Worm (Caenorhabditis elegans) whole organism, early embryonic: ENCODE results near the gene C08G5.7.

ENCODE experiments used
- B0310.2 ChIP-seq: sonication (generic microtip); optimal IDR thresholded peaks from 2 replicates; lab custom pipeline; 2016; ENCODE audit warnings: mild to moderate bottlenecking, missing genetic modification characterization, missing compliant biosample characterization
- F13C5.2 ChIP-seq: sonication (generic microtip); optimal IDR thresholded peaks from 2 replicates; lab custom pipeline; 2017; ENCODE audit warnings: mild to moderate bottlenecking, missing genetic modification characterization, inconsistent platforms, missing compliant biosample characterization
- aly-1 ChIP-seq: sonication (generic microtip); optimal IDR thresholded peaks from 2 replicates; lab custom pipeline; 2016; ENCODE audit warnings: missing genetic modification characterization, missing compliant biosample characterization
- ama-1 ChIP-seq: fragments of 150-350 bp; optimal IDR thresholded peaks from 2 replicates; lab custom pipeline; 2014
- ceh-13 ChIP-seq: fragments of 200-800 bp; sonication (Bioruptor generic); optimal IDR thresholded peaks from 2 replicates; lab custom pipeline; 2018; ENCODE audit warnings: mild to moderate bottlenecking, missing genetic modification characterization, missing compliant biosample characterization
- ceh-36 ChIP-seq: sonication (generic microtip); optimal IDR thresholded peaks from 2 replicates; lab custom pipeline; 2016; ENCODE audit warnings: missing genetic modification characterization, inconsistent platforms, missing compliant biosample characterization
- ets-7 ChIP-seq: sonication (generic microtip); optimal IDR thresholded peaks from 2 replicates; lab custom pipeline; 2016; ENCODE audit warnings: missing genotype, missing genetic modification characterization, missing compliant biosample characterization
- flt-1 ChIP-seq: fragments of 200-800 bp; sonication (Bioruptor generic); IDR thresholded peaks from 2 replicates; pipeline ENCODE4 v1.3.6; 2022; ENCODE audit warnings: missing genetic modification characterization, missing compliant biosample characterization
- hmbx-1 ChIP-seq: sonication (generic microtip); optimal IDR thresholded peaks from 2 replicates; lab custom pipeline; 2016; ENCODE audit warnings: mild to moderate bottlenecking, missing genetic modification characterization, missing compliant biosample characterization
- hmg-4 ChIP-seq: fragments of 200-800 bp; sonication (Bioruptor generic); optimal IDR thresholded peaks from 2 replicates; lab custom pipeline; 2018; ENCODE audit warnings: mild to moderate bottlenecking, missing genetic modification characterization, missing compliant biosample characterization
- hnd-1 ChIP-seq: sonication (generic microtip); optimal IDR thresholded peaks from 2 replicates; lab custom pipeline; 2016; ENCODE audit warnings: missing genetic modification characterization, missing compliant biosample characterization
- pes-1 ChIP-seq: fragments of 200-800 bp; sonication (Bioruptor generic); IDR thresholded peaks from 2 replicates; pipeline ENCODE4 v1.3.6; 2022; ENCODE audit warnings: missing genetic modification reagents, missing genetic modification characterization, missing compliant biosample characterization
- scrt-1 ChIP-seq: fragments of 200-800 bp; sonication (Bioruptor generic); IDR thresholded peaks from 2 replicates; pipeline ENCODE4 v1.3.6; 2022; ENCODE audit warnings: missing genetic modification characterization, missing compliant biosample characterization
- sea-1 ChIP-seq: fragments of 200-800 bp; sonication (Bioruptor generic); conservative IDR thresholded peaks from 2 replicates; pipeline ENCODE4 v1.3.6; 2022; ENCODE audit warnings: missing genetic modification characterization, missing compliant biosample characterization
- tbx-11 ChIP-seq: fragments of 200-800 bp; sonication (Bioruptor generic); IDR thresholded peaks from 2 replicates; pipeline ENCODE4 v1.3.6; 2022; ENCODE audit warnings: missing genetic modification characterization, missing compliant biosample characterization
- tbx-37 ChIP-seq: fragments of 200-800 bp; sonication (Bioruptor generic); conservative IDR thresholded peaks from 2 replicates; pipeline ENCODE4 v1.3.6; 2022; ENCODE audit warnings: missing genetic modification reagents, missing genetic modification characterization, missing compliant biosample characterization
- tra-4 ChIP-seq: sonication (generic microtip); optimal IDR thresholded peaks from 2 replicates; lab custom pipeline; 2017; ENCODE audit warnings: missing genetic modification characterization, missing compliant biosample characterization

Gene C08G5.7

DNA sequence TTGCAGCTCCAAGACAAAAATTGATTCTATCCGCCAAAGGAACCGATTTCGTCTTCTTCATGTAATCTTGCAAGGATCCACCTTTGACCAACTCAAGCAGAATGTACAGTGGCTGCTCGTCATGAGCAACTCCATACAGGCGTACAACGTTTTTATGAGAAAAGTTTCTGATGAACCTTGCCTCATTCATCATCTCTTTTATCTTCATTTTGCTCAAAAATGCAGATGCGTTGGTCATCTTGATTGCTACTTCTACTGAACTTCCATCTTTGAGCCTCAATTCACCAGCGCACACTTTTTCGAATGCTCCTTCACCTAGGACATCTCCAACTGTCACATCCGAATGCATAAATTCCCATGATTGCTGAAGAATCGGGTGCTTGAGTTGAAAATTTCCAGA lies 31.8 kb upstream of the C08G5.7 start:
- TF ChIP-seq ceh-13 (GFP tag; lab: Kevin White, UChicago) (no peak), sea-1 (GFP tag; lab: Robert Waterston, UW) (no peak), ets-7 (tag; lab: Kevin White, UChicago) (no peak), hmbx-1 (tag; lab: Kevin White, UChicago) (no peak), pes-1 (no peak), tra-4 (tag; lab: Kevin White, UChicago) (no peak), ama-1 (lab: Kevin White, UChicago) (no peak), scrt-1 (no peak), B0310.2 (tag; lab: Kevin White, UChicago) (no peak)

DNA sequence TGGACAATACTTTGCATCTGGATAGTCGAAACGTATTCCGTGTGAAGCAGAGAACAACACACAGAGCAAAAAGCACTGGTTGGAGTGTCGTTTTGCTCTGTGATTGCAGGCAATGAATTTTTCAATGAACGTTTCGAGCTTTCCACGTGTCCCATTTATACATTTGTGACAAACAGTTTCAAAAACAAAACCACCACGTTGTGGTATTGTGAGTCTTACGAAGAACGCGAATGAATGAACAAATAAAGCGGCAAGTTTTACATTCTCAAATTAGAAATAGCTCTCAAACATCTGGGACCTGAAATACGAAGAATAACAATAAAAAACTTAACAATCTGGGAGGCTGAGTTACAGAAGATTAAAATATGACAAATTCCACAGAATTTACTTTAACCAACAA lies 26.7 kb upstream of the C08G5.7 start, which contains the start of gene F46F5.1:
F46F5.1 (minus strand) TSS at position 101 of the 400 bp plus-strand sequence.
- TF ChIP-seq tbx-11 (GFP tag; lab: Robert Waterston, UW) (no peak), F13C5.2 (tag; lab: Kevin White, UChicago) (no peak), tra-4 (tag; lab: Kevin White, UChicago) (no peak)

DNA sequence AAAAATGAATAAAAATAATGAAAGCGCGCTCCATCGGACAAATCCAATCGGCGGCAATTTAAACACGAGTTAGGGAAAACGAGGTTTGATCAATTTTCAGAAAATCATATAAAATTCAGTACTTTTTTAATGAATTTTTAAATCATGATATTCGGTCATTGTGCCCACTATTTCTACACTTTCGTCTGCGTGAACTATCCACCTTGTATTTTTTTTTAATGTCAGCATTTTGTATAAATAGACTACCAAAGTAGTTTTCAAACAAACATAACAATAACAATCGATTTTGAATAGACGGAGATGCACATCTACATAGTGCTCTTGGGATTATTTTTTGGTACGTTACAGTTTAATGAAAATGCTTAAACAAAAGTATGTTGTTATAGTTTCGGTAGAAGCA lies 23.0 kb upstream of the C08G5.7 start, which contains the start of gene F46F5.15:
F46F5.15 (plus strand) TSS at position 301 of the 400 bp plus-strand sequence.
- TF ChIP-seq flt-1 = no peak
- no peak for TF ChIP-seq aly-1 (tag; lab: Kevin White, UChicago)
- TF ChIP-seq pes-1 = no peak
- no peak for TF ChIP-seq hmg-4 (GFP tag; lab: Kevin White, UChicago)
- no peak for TF ChIP-seq B0310.2 (tag; lab: Kevin White, UChicago)
- TF ChIP-seq hmbx-1 (tag; lab: Kevin White, UChicago) = no peak
- TF ChIP-seq ets-7 (tag; lab: Kevin White, UChicago) = no peak
- no peak for TF ChIP-seq scrt-1
- no peak for TF ChIP-seq ceh-36
- no peak for TF ChIP-seq F13C5.2 (tag; lab: Kevin White, UChicago)
- TF ChIP-seq ceh-13 (GFP tag; lab: Kevin White, UChicago) = no peak
- TF ChIP-seq tra-4 (tag; lab: Kevin White, UChicago) = no peak
- TF ChIP-seq tbx-11 (GFP tag; lab: Robert Waterston, UW) = no peak
- TF ChIP-seq ama-1 (lab: Kevin White, UChicago) = no peak
- no peak for TF ChIP-seq hnd-1 (tag; lab: Kevin White, UChicago)
- no peak for TF ChIP-seq tbx-37 (GFP tag; lab: Robert Waterston, UW)
- TF ChIP-seq sea-1 (GFP tag; lab: Robert Waterston, UW) = no peak

ce11 chrII:786938-787337 lies 21.8 kb upstream of the C08G5.7 start, which contains the start of gene F46F5.16:
Gene F46F5.16, plus strand, starts transcription at chrII:787238.
- TF ChIP-seq tbx-11 (GFP tag; lab: Robert Waterston, UW) (no peak), sea-1 (GFP tag; lab: Robert Waterston, UW) (no peak), ceh-36 (no peak)

ce11 chrII:783532-783931 lies 18.4 kb upstream of the C08G5.7 start, which contains the start of gene Y39F10A.6:
Gene Y39F10A.6, minus strand, starts transcription at chrII:783632.
- no peak for TF ChIP-seq sea-1 (GFP tag; lab: Robert Waterston, UW)
- TF ChIP-seq hnd-1 (tag; lab: Kevin White, UChicago) = no peak

DNA sequence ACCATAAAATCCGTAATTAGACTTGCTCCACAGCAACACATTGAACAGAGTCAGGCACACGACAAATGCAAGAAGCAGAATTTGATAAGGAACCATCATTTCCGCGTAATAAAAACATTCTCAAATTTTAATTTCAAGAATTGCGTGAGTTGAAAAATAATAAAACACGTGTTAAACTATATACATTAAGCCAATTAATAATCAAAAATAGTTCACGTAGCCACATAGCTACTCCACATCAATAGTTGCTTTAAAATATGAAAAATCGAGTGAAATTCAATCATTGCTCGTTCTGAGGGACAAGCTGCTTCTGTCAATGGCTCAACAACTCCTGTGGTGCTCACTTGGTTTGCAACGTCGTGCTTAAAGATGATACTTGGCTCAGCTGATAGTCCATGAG lies 17.8 kb upstream of the C08G5.7 start, which contains the start of gene Y39F10A.3:
Y39F10A.3 (minus strand) TSS at position 101 of the 400 bp plus-strand sequence.
- no peak for TF ChIP-seq sea-1 (GFP tag; lab: Robert Waterston, UW)
- TF ChIP-seq ceh-36 = no peak
- no peak for TF ChIP-seq aly-1 (tag; lab: Kevin White, UChicago)
- no peak for TF ChIP-seq tra-4 (tag; lab: Kevin White, UChicago)
- no peak for TF ChIP-seq hnd-1 (tag; lab: Kevin White, UChicago)
- TF ChIP-seq F13C5.2 (tag; lab: Kevin White, UChicago) = no peak
- TF ChIP-seq flt-1 = no peak
- TF ChIP-seq scrt-1 = no peak
- no peak for TF ChIP-seq ceh-13 (GFP tag; lab: Kevin White, UChicago)
- TF ChIP-seq hmg-4 (GFP tag; lab: Kevin White, UChicago) = no peak
- no peak for TF ChIP-seq tbx-37 (GFP tag; lab: Robert Waterston, UW)
- no peak for TF ChIP-seq pes-1

DNA sequence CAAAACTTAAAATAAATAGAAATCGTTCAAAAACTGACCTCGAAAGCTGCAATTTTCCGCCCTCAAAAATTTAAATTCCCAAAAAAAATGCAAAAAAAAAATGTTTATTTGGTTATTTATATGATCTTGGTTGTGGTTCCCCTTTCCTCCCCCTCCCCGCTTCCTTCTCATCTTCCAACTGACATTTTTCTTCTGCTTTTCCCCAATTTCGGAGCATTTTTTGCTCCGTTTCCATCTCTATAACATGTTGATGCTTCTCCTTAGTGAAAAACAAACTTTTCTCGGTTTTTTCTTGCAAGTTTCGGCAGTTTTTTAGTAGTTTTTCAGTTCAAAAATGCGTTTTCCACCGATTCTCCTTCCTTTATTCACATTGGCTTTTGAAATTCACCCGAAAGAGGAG lies 9.9 kb upstream of the C08G5.7 start, which contains the start of gene Y39F10A.1:
Y39F10A.1 (plus strand) TSS at position 301 of the 400 bp plus-strand sequence.
- TF ChIP-seq hnd-1 (tag; lab: Kevin White, UChicago) (no peak), tra-4 (tag; lab: Kevin White, UChicago) (no peak), hmbx-1 (tag; lab: Kevin White, UChicago) (no peak), sea-1 (GFP tag; lab: Robert Waterston, UW) (no peak), flt-1 (no peak), ceh-36 (no peak), hmg-4 (GFP tag; lab: Kevin White, UChicago) (no peak), ets-7 (tag; lab: Kevin White, UChicago) (no peak), pes-1 (no peak), tbx-11 (GFP tag; lab: Robert Waterston, UW) (no peak)

DNA sequence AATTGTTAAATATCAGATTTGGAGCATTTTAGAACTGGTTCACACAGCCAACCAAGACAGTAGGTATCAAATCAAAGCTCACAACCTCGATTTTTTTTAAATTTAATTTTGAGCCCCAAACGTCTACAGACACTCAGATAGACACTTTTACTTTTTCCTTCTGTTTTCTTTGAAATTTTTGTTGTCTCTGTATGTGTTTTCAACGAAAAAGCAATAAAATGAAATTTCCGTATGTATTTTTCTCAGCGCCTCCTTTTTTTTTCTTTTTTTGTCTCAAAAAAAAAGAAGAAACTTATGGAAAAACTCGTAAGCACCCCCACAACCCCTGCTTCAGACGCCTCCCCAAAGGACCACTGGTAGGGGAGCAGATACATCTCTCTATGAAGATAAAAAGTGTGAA lies 8.7 kb upstream of the C08G5.7 start:
- TF ChIP-seq ceh-36 = no peak
- TF ChIP-seq ceh-13 (GFP tag; lab: Kevin White, UChicago) = no peak
- TF ChIP-seq aly-1 (tag; lab: Kevin White, UChicago) = no peak
- no peak for TF ChIP-seq ama-1 (lab: Kevin White, UChicago)
- TF ChIP-seq B0310.2 (tag; lab: Kevin White, UChicago) = no peak
- TF ChIP-seq pes-1 = no peak
- no peak for TF ChIP-seq F13C5.2 (tag; lab: Kevin White, UChicago)
